Fruit fly (Drosophila melanogaster) whole organism: ENCODE data around the gene CG42237.

ENCODE experiments used
- pan ChIP-seq: fragments of >200 bp; optimal IDR thresholded peaks from 2 replicates; lab custom pipeline; 2017
- psq ChIP-seq: fragments of >200 bp; optimal IDR thresholded peaks from 2 replicates; lab custom pipeline; 2017
- usp ChIP-seq: fragments of >200 bp; optimal IDR thresholded peaks from 2 replicates; lab custom pipeline; 2017; ENCODE audit warnings: missing biosample characterization, missing genetic modification characterization, mixed read lengths

dm6 chrX:13130175-13130822 is 15.4 kb downstream of the CG42237 start:
- TF ChIP-seq pan (lab: Kevin White, UChicago) (no peak), psq (lab: Kevin White, UChicago) (no peak), usp (GFP tag; lab: Kevin White, UChicago) (no peak)
